Fruit fly (Drosophila melanogaster): ENCODE data around the gene CG3961.
A peak's percentile ranks its signal among the peaks of the same experiment; 100 is the strongest.

Gene CG3961

DNA sequence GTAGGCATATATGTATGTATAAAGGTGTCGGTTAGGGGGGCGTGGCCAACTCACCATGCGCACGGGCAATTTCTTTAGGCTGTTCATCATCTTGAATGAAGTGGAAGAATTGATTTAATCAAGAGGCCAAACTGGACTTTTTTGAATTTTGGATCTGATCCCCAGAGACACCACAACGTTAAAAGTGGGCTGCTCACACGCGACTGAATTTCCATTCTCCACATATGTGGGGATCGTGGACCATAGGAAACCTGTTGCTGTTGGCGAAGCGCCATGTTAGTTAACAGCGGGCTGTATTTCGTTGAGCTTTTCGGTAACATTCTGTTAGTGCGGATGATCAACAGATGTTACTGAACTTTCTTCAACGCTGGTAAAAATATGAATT lies 7.8 kb upstream of the CG3961 start, which contains the start of gene CG3902 (continued):
- TF ChIP-seq CG31365 (tag; optimal IDR thresholded peaks at IDR 0.05) (peak; percentile 25), CG15601 (tag; optimal IDR thresholded peaks at IDR 0.05) (no peak), Dp (GFP tag; optimal IDR thresholded peaks at IDR 0.05) (no peak), CG14050 (GFP tag; IDR thresholded peaks at IDR 0.05) (peak; percentile 28; the same call in 1 of the 3 replicates), bsh (GFP tag; optimal IDR thresholded peaks at IDR 0.05) (peak in 1 of 2 experiments; percentile 32), CG32532 (GFP tag; IDR thresholded peaks at IDR 0.05) (peak; percentile 48; the same call in 1 of the 2 replicates), Hand (GFP tag; optimal IDR thresholded peaks at IDR 0.05) (peak; percentile 49), croc (GFP tag; conservative IDR thresholded peaks at IDR 0.05) (no peak), ac (GFP tag; optimal IDR thresholded peaks at IDR 0.05) (no peak), Stat92E (GFP tag; optimal IDR thresholded peaks at IDR 0.05) (peak in 1 of 3 experiments; percentile 23), NfI (GFP tag; optimal IDR thresholded peaks at IDR 0.05) (peak; percentile 3), Doc3 (GFP tag; IDR thresholded peaks at IDR 0.05; ENCODE audit: partially characterized antibody) (no peak), CG13894 (tag; optimal IDR thresholded peaks at IDR 0.05) (peak; percentile 10), CG12104 (GFP tag; optimal IDR thresholded peaks at IDR 0.05) (no peak), ato (GFP tag; IDR thresholded peaks at IDR 0.05; ENCODE audit: partially characterized antibody) (0 out of 2 replicates have a peak, but pooled peaks have one; percentile 41), Fer1 (GFP tag; optimal IDR thresholded peaks at IDR 0.05) (peak; percentile 61), h (optimal IDR thresholded peaks at IDR 0.05) (no peak), Rfx (GFP tag; IDR thresholded peaks at IDR 0.05) (peak; percentile 44; the same call in 1 of the 2 replicates), pnt (GFP tag; optimal IDR thresholded peaks at IDR 0.05) (no peak), hbn (GFP tag; IDR thresholded peaks at IDR 0.05; ENCODE audit: partially characterized antibody) (no peak), Tbp (GFP tag; optimal IDR thresholded peaks at IDR 0.05) (no peak), CG1603 (tag; optimal IDR thresholded peaks at IDR 0.05) (peak; percentile 29), E2f2 (GFP tag; IDR thresholded peaks at IDR 0.05) (peak; percentile 12; the same call in 1 of the 2 replicates), CG6689 (GFP tag; IDR thresholded peaks at IDR 0.05) (no peak), Gsc (GFP tag; IDR thresholded peaks at IDR 0.05) (no peak), CG30431 (GFP tag; optimal IDR thresholded peaks at IDR 0.05) (no peak), CG13296 (GFP tag; optimal IDR thresholded peaks at IDR 0.05) (peak; percentile 47), mld (GFP tag; IDR thresholded peaks at IDR 0.05; ENCODE audit: partially characterized antibody) (0 out of 3 replicates have a peak, but pooled peaks have one; percentile 56), fd64A (GFP tag; optimal IDR thresholded peaks at IDR 0.05) (peak; percentile 33), gro (GFP tag; optimal IDR thresholded peaks at IDR 0.05) (peak; percentile 56), CG11560 (tag; IDR thresholded peaks at IDR 0.05) (no peak), CG11456 (GFP tag; IDR thresholded peaks at IDR 0.05) (no peak), nom (GFP tag; optimal IDR thresholded peaks at IDR 0.05) (peak; percentile 6), slou (GFP tag; optimal IDR thresholded peaks at IDR 0.05) (no peak), D19B (GFP tag; optimal IDR thresholded peaks at IDR 0.05) (no peak), CG17385 (GFP tag; optimal IDR thresholded peaks at IDR 0.05) (peak; percentile 28), NFAT (GFP tag; IDR thresholded peaks at IDR 0.05) (peak; percentile 68), CG14441 (GFP tag; IDR thresholded peaks at IDR 0.05) (no peak; the same call in 1 of the 2 replicates), D19A (tag; optimal IDR thresholded peaks at IDR 0.05) (no peak), CG10147 (GFP tag; optimal IDR thresholded peaks at IDR 0.05) (peak; percentile 18), HLHmδ (GFP tag; optimal IDR thresholded peaks at IDR 0.05) (no peak), ro (GFP tag; IDR thresholded peaks at IDR 0.05) (no peak), Dip2 (GFP tag; IDR thresholded peaks at IDR 0.05) (no peak), gce (GFP tag; IDR thresholded peaks at IDR 0.05) (no peak; the same call in 2 of the 3 replicates), CG17328 (GFP tag; IDR thresholded peaks at IDR 0.05) (no peak), ttk (GFP tag; IDR thresholded peaks at IDR 0.05) (no peak), dimm (GFP tag; IDR thresholded peaks at IDR 0.05) (no peak), lab (GFP tag; optimal IDR thresholded peaks at IDR 0.05) (peak; percentile 65), ems (GFP tag; optimal IDR thresholded peaks at IDR 0.05) (peak; percentile 34), btn (GFP tag; optimal IDR thresholded peaks at IDR 0.05) (no peak), CG34376 (GFP tag; optimal IDR thresholded peaks at IDR 0.05) (peak; percentile 72)

Measured in whole organism, embryonic.